Worm (Caenorhabditis elegans) whole organism, late embryonic: ENCODE results near the gene tag-153.

Experiments
- F13H6.1 ChIP-seq: sonication (generic microtip); optimal IDR thresholded peaks from 2 replicates; lab custom pipeline; 2016; ENCODE audit warnings: missing genetic modification characterization, missing compliant biosample characterization
- K09A11.1 ChIP-seq: sonication (generic microtip); optimal IDR thresholded peaks from 2 replicates; lab custom pipeline; 2017; ENCODE audit warnings: antibody characterized with exemption, mild to moderate bottlenecking, missing genetic modification characterization, missing compliant biosample characterization; ENCODE audit not compliant: insufficient read depth
- ama-1 ChIP-seq: fragments of 150-350 bp; optimal IDR thresholded peaks from 2 replicates; lab custom pipeline; 2014
- ets-4 ChIP-seq: sonication (generic microtip); optimal IDR thresholded peaks from 2 replicates; lab custom pipeline; 2016; ENCODE audit warnings: missing genetic modification characterization, missing compliant biosample characterization
- fkh-10 ChIP-seq: fragments of 150-350 bp; optimal IDR thresholded peaks from 2 replicates; lab custom pipeline; 2014; ENCODE audit warnings: missing biosample characterization, missing genetic modification reagents, missing genetic modification characterization
- nhr-11 ChIP-seq: fragments of 150-350 bp; optimal IDR thresholded peaks from 2 replicates; lab custom pipeline; 2014; ENCODE audit warnings: missing biosample characterization, missing genetic modification characterization
- pqm-1 ChIP-seq: sonication (generic microtip); optimal IDR thresholded peaks from 2 replicates; lab custom pipeline; 2016; ENCODE audit warnings: missing genetic modification characterization, missing compliant biosample characterization
- sox-4 ChIP-seq: sonication (generic microtip); optimal IDR thresholded peaks from 2 replicates; lab custom pipeline; 2017; ENCODE audit warnings: mild to moderate bottlenecking, missing genetic modification characterization, inconsistent platforms, missing compliant biosample characterization

- TF ChIP-seq F13H6.1 (no peak), ets-4 (no peak), pqm-1 (tag; lab: Kevin White, UChicago) (no peak), K09A11.1 (tag; lab: Kevin White, UChicago) (no peak), sox-4 (tag; lab: Kevin White, UChicago) (no peak), nhr-11 (tag; lab: Kevin White, UChicago) (no peak), ama-1 (no peak), fkh-10 (GFP tag; lab: Kevin White, UChicago) (no peak)
These were observed 1.7 kb upstream of the tag-153 start, which contains the start of gene F44A2.7 for ce11 chrV:9321185-9321584.
